Worm (Caenorhabditis elegans): ENCODE results near the gene ZC395.11.

DNA sequence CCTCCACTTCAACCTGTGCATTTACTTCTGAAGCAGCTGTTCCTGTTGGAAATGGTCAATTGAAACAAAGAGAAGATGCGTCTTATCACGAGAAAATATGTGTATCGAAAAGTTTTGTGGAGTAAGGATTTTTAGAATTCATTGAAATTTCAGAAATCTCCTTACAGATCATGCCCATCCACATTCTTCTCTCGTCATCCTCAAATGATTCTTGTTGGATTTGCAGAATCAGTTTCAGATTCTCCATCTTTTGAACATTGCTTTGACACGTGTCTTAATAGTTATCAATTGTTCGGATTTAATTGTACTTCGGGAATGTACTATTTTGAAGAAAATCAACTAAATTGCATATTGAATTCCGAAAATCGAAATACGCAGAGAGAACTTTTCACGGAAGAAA, 17.9 kb upstream of the ZC395.11 start:
- TF ChIP-seq ztf-23 (GFP tag; IDR thresholded peaks at IDR 0.05) (no peak), flt-1 (GFP tag; IDR thresholded peaks at IDR 0.05) (no peak)
